Fruit fly (Drosophila melanogaster) whole organism, adult: ENCODE results near the gene CG10086.

Experiments
- CG11617 ChIP-seq: fragments of 200-800 bp; sonication (Bioruptor generic); optimal IDR thresholded peaks from 2 replicates; lab custom pipeline; 2017; ENCODE audit warnings: mild to moderate bottlenecking, missing biosample characterization, missing genetic modification reagents, missing genetic modification characterization
- CG1620 ChIP-seq: fragments of 200-800 bp; sonication (Bioruptor generic); optimal IDR thresholded peaks from 2 replicates; lab custom pipeline; 2016; ENCODE audit warnings: missing biosample characterization, missing genetic modification characterization
- CG5204 ChIP-seq: fragments of 200-800 bp; sonication (Bioruptor generic); optimal IDR thresholded peaks from 2 replicates; lab custom pipeline; 2016; ENCODE audit warnings: missing biosample characterization, missing genetic modification characterization
- CG7045 ChIP-seq: fragments of 200-800 bp; sonication (Bioruptor generic); optimal IDR thresholded peaks from 2 replicates; lab custom pipeline; 2017; ENCODE audit warnings: missing biosample characterization, mild to moderate bottlenecking, missing genetic modification characterization
- CG7101 ChIP-seq: fragments of 200-800 bp; sonication (Bioruptor generic); optimal IDR thresholded peaks from 2 replicates; lab custom pipeline; 2018; ENCODE audit warnings: missing biosample characterization, mild to moderate bottlenecking, missing genetic modification characterization, moderate library complexity
- Clk ChIP-seq: fragments of 200-800 bp; sonication (Bioruptor generic); optimal IDR thresholded peaks from 2 replicates; lab custom pipeline; 2017; ENCODE audit warnings: missing biosample characterization, missing genetic modification characterization
- Hr96 ChIP-seq: fragments of 200-800 bp; sonication (Bioruptor generic); optimal IDR thresholded peaks from 2 replicates; lab custom pipeline; 2016; ENCODE audit warnings: missing biosample characterization, missing genetic modification characterization
- Mnt ChIP-seq: fragments of 200-800 bp; sonication (Bioruptor generic); optimal IDR thresholded peaks from 2 replicates; lab custom pipeline; 2016; ENCODE audit warnings: missing biosample characterization, mild to moderate bottlenecking, missing genetic modification characterization
- bab1 ChIP-seq: fragments of 200-800 bp; sonication (Bioruptor generic); optimal IDR thresholded peaks from 3 replicates; lab custom pipeline; 2019; ENCODE audit warnings: missing biosample characterization, mild to moderate bottlenecking, missing genetic modification characterization, moderate library complexity
- cic ChIP-seq: fragments of 200-800 bp; sonication (Bioruptor generic); optimal IDR thresholded peaks from 2 replicates; lab custom pipeline; 2017; ENCODE audit warnings: missing biosample characterization, mild to moderate bottlenecking, missing genetic modification characterization, moderate library complexity
- cnc ChIP-seq, 2 experiments: fragments of >200 bp; optimal IDR thresholded peaks; 2 replicates each; lab custom pipeline; 2017
- kay ChIP-seq: fragments of 200-800 bp; sonication (Bioruptor generic); peaks from one replicate; lab custom pipeline; 2016; ENCODE audit warnings: missing biosample characterization, missing genetic modification characterization, borderline replicate concordance
- pad ChIP-seq: fragments of 200-800 bp; sonication (Bioruptor generic); optimal IDR thresholded peaks from 3 replicates; lab custom pipeline; 2017; ENCODE audit warnings: missing biosample characterization, missing genetic modification characterization, mild to moderate bottlenecking, moderate library complexity, missing genetic modification reagents
- tj ChIP-seq: fragments of 200-800 bp; sonication (Bioruptor generic); optimal IDR thresholded peaks from 3 replicates; lab custom pipeline; 2017; ENCODE audit warnings: missing biosample characterization, mild to moderate bottlenecking, missing genetic modification characterization, moderate library complexity

dm6 chr3R:7811514-7811913 is 21.1 kb downstream of the CG10086 start, which contains the start of gene CG31473:
- no peak for TF ChIP-seq CG11617 (GFP tag; lab: Kevin White, UChicago)
- TF ChIP-seq Clk (GFP tag; lab: Kevin White, UChicago): no peak
- no peak for TF ChIP-seq cnc (optimal IDR thresholded peaks at IDR 0.05; lab: Kevin White, UChicago)
- no peak for TF ChIP-seq kay (GFP tag; lab: Kevin White, UChicago)
- TF ChIP-seq tj: no peak
- TF ChIP-seq Mnt (GFP tag; lab: Kevin White, UChicago): no peak
- no peak for TF ChIP-seq CG5204 (GFP tag; lab: Kevin White, UChicago)
- TF ChIP-seq CG1620 (GFP tag; lab: Kevin White, UChicago): no peak
- TF ChIP-seq pad (GFP tag; lab: Kevin White, UChicago): no peak
- no peak for TF ChIP-seq CG7045 (GFP tag; lab: Kevin White, UChicago)
- TF ChIP-seq Hr96: no peak
- no peak for TF ChIP-seq cic
- no peak for TF ChIP-seq CG7101 (tag; lab: Kevin White, UChicago)
- no peak for TF ChIP-seq bab1 (GFP tag; lab: Kevin White, UChicago)
